Worm (Caenorhabditis elegans) whole organism, L1 larva: ENCODE data around the gene W08E12.9.

Experiments
- C04F5.9 ChIP-seq: sonication (generic microtip); optimal IDR thresholded peaks from 2 replicates; lab custom pipeline; 2016; ENCODE audit warnings: missing genetic modification characterization, missing compliant biosample characterization
- F16B12.6 ChIP-seq: fragments of 150-350 bp; optimal IDR thresholded peaks from 2 replicates; lab custom pipeline; 2014; ENCODE audit warnings: missing biosample characterization, missing genetic modification characterization
- aha-1 ChIP-seq: fragments of 150-350 bp; optimal IDR thresholded peaks from 2 replicates; lab custom pipeline; 2014; ENCODE audit warnings: missing biosample characterization, missing genetic modification characterization
- aly-2 ChIP-seq: fragments of 150-350 bp; optimal IDR thresholded peaks from 2 replicates; lab custom pipeline; 2014; ENCODE audit warnings: missing biosample characterization, missing genetic modification characterization
- ceh-63 ChIP-seq: fragments of 200-800 bp; sonication (Bioruptor generic); optimal IDR thresholded peaks from 2 replicates; lab custom pipeline; 2018; ENCODE audit warnings: mild to moderate bottlenecking, missing genetic modification characterization, missing compliant biosample characterization
- ceh-8 ChIP-seq: fragments of 200-800 bp; sonication (Bioruptor generic); optimal IDR thresholded peaks from 2 replicates; lab custom pipeline; 2018; ENCODE audit warnings: mild to moderate bottlenecking, missing genetic modification characterization, moderate library complexity, missing compliant biosample characterization
- ceh-82 ChIP-seq, 3 experiments: fragments of 150-350 bp in 1 of 3; sonication (generic microtip) in 2 of 3; optimal IDR thresholded peaks; 2 replicates each; lab custom pipeline; 2014 to 2017; ENCODE audit warnings: missing biosample characterization in 3 of 3, missing genetic modification characterization in 3 of 3
- ceh-88 ChIP-seq: fragments of 200-800 bp; sonication (Bioruptor generic); IDR thresholded peaks from 2 replicates; pipeline ENCODE4 v1.3.6; 2022; ENCODE audit warnings: missing genetic modification characterization, missing compliant biosample characterization
- ceh-90 ChIP-seq: sonication (generic microtip); optimal IDR thresholded peaks from 2 replicates; lab custom pipeline; 2016; ENCODE audit warnings: missing genetic modification characterization, missing compliant biosample characterization
- dpl-1 ChIP-seq, 3 experiments: fragments of 150-350 bp in 2 of 3; sonication (generic microtip) in 1 of 3; optimal IDR thresholded peaks; 2 replicates each; lab custom pipeline; 2014 to 2017; ENCODE audit warnings: missing biosample characterization in 3 of 3, missing genetic modification characterization in 3 of 3, missing genetic modification reagents in 3 of 3
- dsc-1 ChIP-seq: sonication (generic microtip); optimal IDR thresholded peaks from 2 replicates; lab custom pipeline; 2016; ENCODE audit warnings: mild to moderate bottlenecking, missing genetic modification characterization, missing compliant biosample characterization
- efl-3 ChIP-seq: fragments of 200-800 bp; sonication (Bioruptor generic); optimal IDR thresholded peaks from 2 replicates; lab custom pipeline; 2018; ENCODE audit warnings: mild to moderate bottlenecking, missing genetic modification characterization, missing compliant biosample characterization
- ets-5 ChIP-seq: fragments of 200-800 bp; sonication (Bioruptor generic); IDR thresholded peaks from 2 replicates; pipeline ENCODE4 v1.3.6; 2022; ENCODE audit warnings: missing genetic modification characterization, missing compliant biosample characterization
- fkh-10 ChIP-seq: sonication (generic microtip); optimal IDR thresholded peaks from 2 replicates; lab custom pipeline; 2017; ENCODE audit warnings: missing biosample characterization, missing genetic modification reagents, missing genetic modification characterization
- fkh-4 ChIP-seq: sonication (generic microtip); optimal IDR thresholded peaks from 2 replicates; lab custom pipeline; 2016; ENCODE audit warnings: missing compliant biosample characterization, missing genetic modification characterization, borderline replicate concordance
- grh-1 ChIP-seq: fragments of 200-800 bp; sonication (Bioruptor generic); IDR thresholded peaks from 2 replicates; pipeline ENCODE4 v1.3.6; 2022; ENCODE audit warnings: missing genetic modification reagents, missing genetic modification characterization, missing compliant biosample characterization
- isw-1 ChIP-seq: fragments of 200-800 bp; sonication (Bioruptor generic); IDR thresholded peaks from 2 replicates; pipeline ENCODE4 v1.3.6; 2022; ENCODE audit warnings: missing genetic modification characterization, missing compliant biosample characterization
- jun-1 ChIP-seq: fragments of 150-350 bp; optimal IDR thresholded peaks from 2 replicates; lab custom pipeline; 2014; ENCODE audit warnings: missing biosample characterization, missing genetic modification reagents, missing genetic modification characterization
- lin-13 ChIP-seq: fragments of 150-350 bp; optimal IDR thresholded peaks from 2 replicates; lab custom pipeline; 2014; ENCODE audit warnings: missing biosample characterization, missing genetic modification reagents, missing genetic modification characterization
- lin-15B ChIP-seq: fragments of 150-350 bp; sonication (generic microtip); optimal IDR thresholded peaks from 3 replicates; lab custom pipeline; 2014; ENCODE audit warnings: missing biosample characterization, missing genetic modification characterization
- lin-39 ChIP-seq: fragments of 150-350 bp; optimal IDR thresholded peaks from 2 replicates; lab custom pipeline; 2014; ENCODE audit warnings: missing biosample characterization, missing genetic modification reagents, missing genetic modification characterization
- lir-3 ChIP-seq: sonication (generic microtip); optimal IDR thresholded peaks from 2 replicates; lab custom pipeline; 2016; ENCODE audit warnings: mild to moderate bottlenecking, missing genetic modification characterization, moderate library complexity, missing compliant biosample characterization; ENCODE audit not compliant: poor library complexity
- mab-9 ChIP-seq: fragments of 200-800 bp; sonication (Bioruptor generic); IDR thresholded peaks from 2 replicates; pipeline ENCODE4 v1.3.6; 2022; ENCODE audit warnings: missing genetic modification reagents, missing genetic modification characterization, missing compliant biosample characterization
- mef-2 ChIP-seq: fragments of 150-350 bp; optimal IDR thresholded peaks from 2 replicates; lab custom pipeline; 2014; ENCODE audit warnings: missing biosample characterization, missing genetic modification characterization
- mep-1 ChIP-seq: fragments of 150-350 bp; optimal IDR thresholded peaks from 2 replicates; lab custom pipeline; 2014; ENCODE audit warnings: missing biosample characterization, missing genetic modification characterization
- nhr-11 ChIP-seq: fragments of 150-350 bp; optimal IDR thresholded peaks from 2 replicates; lab custom pipeline; 2014; ENCODE audit warnings: missing biosample characterization, missing genetic modification characterization
- nhr-19 ChIP-seq: fragments of 200-800 bp; sonication (Bioruptor generic); conservative IDR thresholded peaks from 2 replicates; pipeline ENCODE4 v1.3.6; 2022; ENCODE audit warnings: missing genetic modification characterization, missing compliant biosample characterization
- nhr-20 ChIP-seq: sonication (generic microtip); optimal IDR thresholded peaks from 2 replicates; lab custom pipeline; 2016; ENCODE audit warnings: mild to moderate bottlenecking, missing genetic modification characterization, missing compliant biosample characterization
- nhr-237 ChIP-seq: fragments of 150-350 bp; optimal IDR thresholded peaks from 2 replicates; lab custom pipeline; 2014; ENCODE audit warnings: missing biosample characterization, missing genetic modification characterization
- nhr-28 ChIP-seq: fragments of 150-350 bp; optimal IDR thresholded peaks from 2 replicates; lab custom pipeline; 2014; ENCODE audit warnings: missing biosample characterization, missing genetic modification characterization
- nhr-47 ChIP-seq: sonication (generic microtip); optimal IDR thresholded peaks from 2 replicates; lab custom pipeline; 2016; ENCODE audit warnings: mild to moderate bottlenecking, missing genetic modification characterization, moderate library complexity, missing compliant biosample characterization
- nhr-77 ChIP-seq: fragments of 150-350 bp; optimal IDR thresholded peaks from 2 replicates; lab custom pipeline; 2014; ENCODE audit warnings: missing biosample characterization, missing genetic modification characterization
- nhr-84 ChIP-seq: sonication (generic microtip); optimal IDR thresholded peaks from 2 replicates; lab custom pipeline; 2017; ENCODE audit warnings: missing biosample characterization, missing genetic modification characterization
- nhr-85 ChIP-seq: sonication (generic microtip); peaks from one replicate; lab custom pipeline; 2016; ENCODE audit warnings: missing genetic modification characterization, inconsistent platforms, missing compliant biosample characterization
- pag-3 ChIP-seq: sonication (generic microtip); optimal IDR thresholded peaks from 2 replicates; lab custom pipeline; 2017; ENCODE audit warnings: missing genetic modification characterization, mild to moderate bottlenecking, missing compliant biosample characterization, antibody characterized with exemption, borderline replicate concordance; ENCODE audit not compliant: insufficient read depth
- pqm-1 ChIP-seq: sonication (generic microtip); optimal IDR thresholded peaks from 3 replicates; lab custom pipeline; 2017; ENCODE audit warnings: missing biosample characterization, missing genetic modification characterization
- skn-1 ChIP-seq: fragments of 150-350 bp; optimal IDR thresholded peaks from 2 replicates; lab custom pipeline; 2014; ENCODE audit warnings: missing biosample characterization, missing genetic modification characterization
- snu-23 ChIP-seq: sonication (generic microtip); optimal IDR thresholded peaks from 2 replicates; lab custom pipeline; 2016; ENCODE audit warnings: missing genetic modification characterization, missing compliant biosample characterization
- sptf-1 ChIP-seq: fragments of 150-350 bp; optimal IDR thresholded peaks from 2 replicates; lab custom pipeline; 2014; ENCODE audit warnings: missing biosample characterization, missing genetic modification characterization
- tbx-2 ChIP-seq: sonication (generic microtip); optimal IDR thresholded peaks from 2 replicates; lab custom pipeline; 2016; ENCODE audit warnings: missing genetic modification characterization, missing compliant biosample characterization
- tlp-1 ChIP-seq: fragments of 150-350 bp; optimal IDR thresholded peaks from 2 replicates; lab custom pipeline; 2014; ENCODE audit warnings: missing biosample characterization, missing genetic modification characterization
- unc-130 ChIP-seq: fragments of 150-350 bp; optimal IDR thresholded peaks from 2 replicates; lab custom pipeline; 2017; ENCODE audit warnings: missing biosample characterization, missing genetic modification characterization, inconsistent platforms
- unc-62 ChIP-seq: fragments of 150-350 bp; optimal IDR thresholded peaks from 2 replicates; lab custom pipeline; 2014; ENCODE audit warnings: missing biosample characterization, missing genetic modification reagents, missing genetic modification characterization
- unc-98 ChIP-seq: fragments of 200-800 bp; sonication (Bioruptor generic); IDR thresholded peaks from 2 replicates; pipeline ENCODE4 v1.3.6; 2022; ENCODE audit warnings: missing genetic modification characterization, missing compliant biosample characterization
- zag-1 ChIP-seq: fragments of 150-350 bp; optimal IDR thresholded peaks from 2 replicates; lab custom pipeline; 2014; ENCODE audit warnings: missing biosample characterization, missing genetic modification characterization
- zip-4 ChIP-seq: fragments of 200-800 bp; sonication (Bioruptor generic); optimal IDR thresholded peaks from 2 replicates; lab custom pipeline; 2018; ENCODE audit warnings: mild to moderate bottlenecking, missing genetic modification characterization, moderate library complexity, missing compliant biosample characterization
- ztf-11 ChIP-seq, 2 experiments: sonication (generic microtip); optimal IDR thresholded peaks; 2 replicates each; lab custom pipeline; 2016 to 2017; ENCODE audit warnings: missing genetic modification characterization in 2 of 2, missing biosample characterization in 1 of 2, missing compliant biosample characterization in 1 of 2

Gene W08E12.9

ce11 chrIV:3296578-3297549 is 10.5 kb downstream of the W08E12.9 start:
- TF ChIP-seq nhr-19 (GFP tag; lab: Robert Waterston, UW) (no peak), skn-1 (no peak), C04F5.9 (tag; lab: Kevin White, UChicago) (no peak), tlp-1 (no peak), ceh-82 (tag; optimal IDR thresholded peaks at IDR 0.05; lab: Kevin White, UChicago) (no peak), nhr-85 (tag; lab: Kevin White, UChicago) (no peak), sptf-1 (tag; lab: Kevin White, UChicago) (no peak), tbx-2 (no peak), nhr-47 (tag; lab: Kevin White, UChicago) (no peak), unc-98 (GFP tag; lab: Robert Waterston, UW) (no peak), mab-9 (no peak), isw-1 (GFP tag; lab: Robert Waterston, UW) (no peak), fkh-10 (GFP tag; lab: Kevin White, UChicago) (no peak), efl-3 (GFP tag; lab: Kevin White, UChicago) (no peak)

ce11 chrIV:3294553-3295185 is 12.7 kb downstream of the W08E12.9 start, which contains the start of gene W08E12.7:
W08E12.7 (plus strand) TSS chrIV:3295135.
- TF ChIP-seq tlp-1 (no peak), pqm-1 (no peak), nhr-84 (tag; lab: Kevin White, UChicago) (no peak), lin-39 (tag; lab: Kevin White, UChicago) (peak; percentile 70), ztf-11 (tag; optimal IDR thresholded peaks at IDR 0.05; lab: Kevin White, UChicago) (peak in 1 of 2 experiments; percentile 78), grh-1 (GFP tag; lab: Robert Waterston, UW) (peak; percentile 75), nhr-20 (tag; lab: Kevin White, UChicago) (peak; percentile 94), mep-1 (tag; lab: Kevin White, UChicago) (peak; percentile 99), aly-2 (tag; lab: Kevin White, UChicago) (peak; percentile 84), nhr-19 (GFP tag; lab: Robert Waterston, UW) (peak; percentile 92), ceh-90 (tag; lab: Kevin White, UChicago) (no peak), unc-130 (tag; lab: Kevin White, UChicago) (peak; percentile 98), sptf-1 (tag; lab: Kevin White, UChicago) (no peak), zip-4 (GFP tag; lab: Kevin White, UChicago) (peak; percentile 67), F16B12.6 (tag; lab: Kevin White, UChicago) (peak; percentile 75), nhr-77 (peak; percentile 96), ceh-63 (GFP tag; lab: Kevin White, UChicago) (no peak), ceh-88 (GFP tag; lab: Robert Waterston, UW) (peak; percentile 85), dpl-1 (GFP tag; optimal IDR thresholded peaks at IDR 0.05; lab: Kevin White, UChicago) (peak; percentile 93 to 94 (median 93)), fkh-4 (tag; lab: Kevin White, UChicago) (no peak), skn-1 (peak; percentile 96), jun-1 (tag; lab: Kevin White, UChicago) (peak; percentile 87), C04F5.9 (tag; lab: Kevin White, UChicago) (peak; percentile 80), zag-1 (peak; percentile 50), mef-2 (tag; lab: Kevin White, UChicago) (peak; percentile 35), nhr-28 (tag; lab: Kevin White, UChicago) (no peak), efl-3 (GFP tag; lab: Kevin White, UChicago) (no peak), ceh-8 (GFP tag; lab: Kevin White, UChicago) (peak; percentile 54), lir-3 (peak; percentile 83), unc-62 (GFP tag; lab: Kevin White, UChicago) (no peak), lin-15B (peak; percentile 99), aha-1 (tag; lab: Kevin White, UChicago) (no peak), ets-5 (no peak), nhr-237 (tag; lab: Kevin White, UChicago) (peak; percentile 94), pag-3 (tag; lab: Kevin White, UChicago) (peak; percentile 55), dsc-1 (tag; lab: Kevin White, UChicago) (peak; percentile 84), lin-13 (GFP tag; lab: Kevin White, UChicago) (peak; percentile 95), nhr-11 (tag; lab: Kevin White, UChicago) (peak; percentile 68), nhr-85 (tag; lab: Kevin White, UChicago) (peak; percentile 94), snu-23 (peak; percentile 97)
